Fruit fly (Drosophila melanogaster): ENCODE results near the gene Gdap1.

Gdap1 gene

DNA sequence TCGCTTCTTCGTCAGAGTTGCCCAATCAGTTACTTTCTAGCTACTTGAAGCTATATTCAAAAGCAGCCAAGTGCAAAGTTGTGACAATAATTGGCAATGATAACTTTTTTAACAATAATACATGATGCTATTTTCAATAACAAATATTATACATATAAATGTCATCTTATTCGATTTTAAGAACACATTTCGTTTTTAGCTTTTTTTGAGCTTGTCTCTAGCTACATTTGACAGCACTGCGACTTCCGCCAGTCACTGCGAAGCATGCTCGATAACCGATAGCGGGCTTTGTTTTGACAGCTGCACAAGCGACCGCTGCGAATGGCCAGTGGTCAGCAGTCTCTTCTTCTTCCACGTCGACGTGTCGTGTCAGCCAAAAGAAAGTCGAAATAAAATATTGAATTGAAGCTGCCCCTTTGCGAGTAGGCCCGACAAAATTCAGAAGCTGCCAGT, 10.6 kb downstream of the Gdap1 start, which contains the start of the genes Gen and Srp54k (continued):
- TF ChIP-seq CG8924 (tag; optimal IDR thresholded peaks at IDR 0.05) (no peak), CG7928 (GFP tag; optimal IDR thresholded peaks at IDR 0.05) (no peak), HmgZ (tag; optimal IDR thresholded peaks at IDR 0.05) (peak; percentile 66), hb (GFP tag; IDR thresholded peaks at IDR 0.05; ENCODE audit: partially characterized antibody) (no peak), CG13624 (GFP tag; optimal IDR thresholded peaks at IDR 0.05) (peak; percentile 22), Hr39 (optimal IDR thresholded peaks at IDR 0.05) (no peak), chm (GFP tag; IDR thresholded peaks at IDR 0.05) (0 out of 2 replicates have a peak, but pooled peaks have one; percentile 16), fd3F (GFP tag; optimal IDR thresholded peaks at IDR 0.05) (peak; percentile 6), Oli (tag; optimal IDR thresholded peaks at IDR 0.05) (peak; percentile 7), HLH3B (GFP tag; IDR thresholded peaks at IDR 0.05) (peak; percentile 32; the same call in 1 of the 2 replicates), Fer3 (tag; optimal IDR thresholded peaks at IDR 0.05) (peak; percentile 6), ewg (GFP tag; optimal IDR thresholded peaks at IDR 0.05) (no peak), mld (GFP tag; IDR thresholded peaks at IDR 0.05; ENCODE audit: partially characterized antibody) (no peak), CG4617 (GFP tag; optimal IDR thresholded peaks at IDR 0.05; ENCODE audit: borderline replicate concordance) (peak; percentile 42), Nf-YA (GFP tag; IDR thresholded peaks at IDR 0.05) (no peak), pho (GFP tag; optimal IDR thresholded peaks at IDR 0.05) (peak; percentile 37), CG12744 (GFP tag; optimal IDR thresholded peaks at IDR 0.05) (peak; percentile 20), sna (GFP tag; IDR thresholded peaks at IDR 0.05; ENCODE audit: partially characterized antibody) (no peak), disco-r (GFP tag; optimal IDR thresholded peaks at IDR 0.05) (no peak), pzg (GFP tag; optimal IDR thresholded peaks at IDR 0.05) (peak; percentile 77), bbx (GFP tag; IDR thresholded peaks at IDR 0.05; ENCODE audit: partially characterized antibody) (no peak), HLH4C (GFP tag; IDR thresholded peaks at IDR 0.05; ENCODE audit: partially characterized antibody) (peak; percentile 38; the same call in 1 of the 3 replicates), Dbx (GFP tag; IDR thresholded peaks at IDR 0.05) (no peak; the same call in 1 of the 3 replicates), CG30403 (GFP tag; optimal IDR thresholded peaks at IDR 0.05) (no peak), CG6689 (GFP tag; IDR thresholded peaks at IDR 0.05) (peak; percentile 59), sens (GFP tag) (peak; percentile 84), sd (tag; optimal IDR thresholded peaks at IDR 0.05) (peak; percentile 46), CG10565 (GFP tag; optimal IDR thresholded peaks at IDR 0.05) (no peak), peb (GFP tag; IDR thresholded peaks at IDR 0.05) (no peak), Dek (tag; optimal IDR thresholded peaks at IDR 0.05) (peak; percentile 38), HHEX (GFP tag; optimal IDR thresholded peaks at IDR 0.05) (no peak), CHES-1-like (GFP tag; optimal IDR thresholded peaks at IDR 0.05) (peak; percentile 66), CG7372 (GFP tag; IDR thresholded peaks at IDR 0.05) (no peak), eve (GFP tag; optimal IDR thresholded peaks at IDR 0.05) (no peak), CG3281 (GFP tag; optimal IDR thresholded peaks at IDR 0.05) (no peak), Nf-YC (tag; optimal IDR thresholded peaks at IDR 0.05) (peak; percentile 12), CG33213 (GFP tag; optimal IDR thresholded peaks at IDR 0.05) (no peak), trem (tag; optimal IDR thresholded peaks at IDR 0.05) (peak; percentile 23), CrebB (tag; optimal IDR thresholded peaks at IDR 0.05) (peak; percentile 15), CG10543 (GFP tag; optimal IDR thresholded peaks at IDR 0.05) (peak; percentile 39), Dref (GFP tag; IDR thresholded peaks at IDR 0.05) (peak; percentile 85), Dp (GFP tag; optimal IDR thresholded peaks at IDR 0.05) (peak; percentile 73), CG4404 (GFP tag; IDR thresholded peaks at IDR 0.05) (peak; percentile 36; the same call in 1 of the 2 replicates), Dip3 (GFP tag; optimal IDR thresholded peaks at IDR 0.05) (peak; percentile 25), psq (GFP tag; optimal IDR thresholded peaks at IDR 0.05) (peak; percentile 17), Myb (GFP tag; optimal IDR thresholded peaks at IDR 0.05) (peak; percentile 27), sob (GFP tag; IDR thresholded peaks at IDR 0.05) (peak; percentile 63), prd (optimal IDR thresholded peaks at IDR 0.05) (peak in 1 of 2 experiments; percentile 19), prd (GFP tag; IDR thresholded peaks at IDR 0.05) (peak; percentile 75), Abd-B (GFP tag; optimal IDR thresholded peaks at IDR 0.05) (peak; percentile 20), br (optimal IDR thresholded peaks at IDR 0.05) (no peak)

Data from whole organism, embryonic.